Worm (Caenorhabditis elegans) whole organism, L2 larva: Measurements from ENCODE around the gene F36H12.9.

ENCODE experiments used
- R02D3.7 ChIP-seq: fragments of 150-350 bp; optimal IDR thresholded peaks from 2 replicates; lab custom pipeline; 2014; ENCODE audit warnings: missing biosample characterization, missing genetic modification characterization
- lsy-2 ChIP-seq, 2 experiments: fragments of 150-350 bp in 1 of 2; sonication (generic microtip) in 1 of 2; optimal IDR thresholded peaks; 2 replicates each; lab custom pipeline; 2014 to 2017; ENCODE audit warnings: missing biosample characterization in 2 of 2, missing genetic modification characterization in 2 of 2
- mab-5 ChIP-seq: fragments of 150-350 bp; optimal IDR thresholded peaks from 2 replicates; lab custom pipeline; 2014; ENCODE audit warnings: missing biosample characterization, missing genetic modification characterization
- unc-39 ChIP-seq: fragments of 150-350 bp; optimal IDR thresholded peaks from 2 replicates; lab custom pipeline; 2014; ENCODE audit warnings: missing biosample characterization, missing genetic modification characterization

ce11 chrIV:5288932-5289331 lies 32.1 kb downstream of the F36H12.9 start:
- TF ChIP-seq R02D3.7 (tag; lab: Kevin White, UChicago) = no peak
- no peak for TF ChIP-seq lsy-2 (tag; optimal IDR thresholded peaks at IDR 0.05; lab: Kevin White, UChicago)
- TF ChIP-seq mab-5 = no peak
- no peak for TF ChIP-seq unc-39 (tag; lab: Kevin White, UChicago)
